Worm (Caenorhabditis elegans): ENCODE results near the gene clec-74.
"Not testable (repeated sequence)": the region's sequence is repeated elsewhere in the genome, so short reads cannot be mapped to it uniquely, and the experiment has no call there.

- TF ChIP-seq nhr-71 (tag; optimal IDR thresholded peaks at IDR 0.05); ama-1 (optimal IDR thresholded peaks at IDR 0.05); fos-1 (tag; optimal IDR thresholded peaks at IDR 0.05); aha-1 (tag; optimal IDR thresholded peaks at IDR 0.05); jun-1 (tag; optimal IDR thresholded peaks at IDR 0.05); aly-2 (tag; optimal IDR thresholded peaks at IDR 0.05); ztf-11 (tag; optimal IDR thresholded peaks at IDR 0.05); fkh-8 (tag; optimal IDR thresholded peaks at IDR 0.05): not testable (repeated sequence)
Measured at ce11 chrIV:3932408-3932807, 24.4 kb upstream of the clec-74 start, which contains the start of gene clec-70.
